Worm (Caenorhabditis elegans): ENCODE data around the gene eef-1G.

The eef-1G gene

DNA sequence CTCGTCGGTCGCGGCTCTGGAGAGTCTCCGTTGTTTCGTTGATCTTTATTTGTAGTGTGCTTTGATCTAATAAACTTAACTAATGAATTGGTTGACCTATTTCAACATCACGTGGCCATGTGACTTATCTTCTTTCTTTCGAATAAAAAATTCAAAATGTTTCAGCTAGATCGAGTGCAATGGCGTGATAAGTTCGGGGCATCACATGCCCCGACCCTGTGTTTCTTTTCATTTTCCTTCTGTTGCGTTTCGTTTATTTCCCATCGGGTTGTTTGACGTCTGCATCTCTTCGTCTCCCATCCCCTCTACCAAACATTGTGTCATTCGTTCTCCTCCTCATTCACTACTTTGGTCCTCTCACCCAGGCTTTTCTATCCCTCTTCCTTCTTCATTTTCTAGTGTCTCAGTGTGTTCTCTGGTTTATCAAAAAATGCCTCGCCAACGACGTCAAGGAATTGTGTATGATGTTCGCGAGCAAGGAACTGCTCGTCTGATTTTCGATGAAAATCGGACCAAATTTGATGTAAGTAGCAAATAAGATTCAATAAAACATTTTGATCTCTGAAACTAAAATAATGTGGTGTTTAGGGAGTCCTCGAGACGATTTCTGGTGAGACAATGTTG, 13.8 kb upstream of the eef-1G start, which contains the start of gene F17C11.4 (continued):
- TF ChIP-seq bed-1 (GFP tag; IDR thresholded peaks at IDR 0.05), result no peak
- no peak for TF ChIP-seq hrde-1 (tag; optimal IDR thresholded peaks at IDR 0.05; ENCODE audit: borderline replicate concordance)
- no peak for TF ChIP-seq sptf-2 (GFP tag; optimal IDR thresholded peaks at IDR 0.05)
- TF ChIP-seq athp-1 (tag; optimal IDR thresholded peaks at IDR 0.05), result no peak
- TF ChIP-seq unc-62 (GFP tag; optimal IDR thresholded peaks at IDR 0.05), result peak; percentile 41
- TF ChIP-seq nhr-120 (GFP tag; IDR thresholded peaks at IDR 0.05), result no peak
- peak; percentile 2 for TF ChIP-seq gei-17 (GFP tag; optimal IDR thresholded peaks at IDR 0.05)
- TF ChIP-seq ets-4 (GFP tag; optimal IDR thresholded peaks at IDR 0.05), result no peak
- TF ChIP-seq Y95B8A.8 (GFP tag; IDR thresholded peaks at IDR 0.05), result no peak
- peak; percentile 40; the same call in 1 of the 2 replicates for TF ChIP-seq ekl-4 (GFP tag; IDR thresholded peaks at IDR 0.05)
- TF ChIP-seq pha-4 (tag; optimal IDR thresholded peaks at IDR 0.05), result no peak
- TF ChIP-seq T07F8.4 (tag; optimal IDR thresholded peaks at IDR 0.05), result no peak
- peak; percentile 50 for TF ChIP-seq tbp1 (GFP tag; optimal IDR thresholded peaks at IDR 0.05)
- no peak for TF ChIP-seq F33H1.4 (GFP tag; IDR thresholded peaks at IDR 0.05)
- no peak for TF ChIP-seq snpc-1.1 (tag; optimal IDR thresholded peaks at IDR 0.05; ENCODE audit: insufficient read depth)
- peak; percentile 62 for TF ChIP-seq ZK185.1 (tag; optimal IDR thresholded peaks at IDR 0.05; ENCODE audit: poor library complexity, severe bottlenecking)
- no peak for TF ChIP-seq hsf-1 (GFP tag; IDR thresholded peaks at IDR 0.05)
- no peak for TF ChIP-seq snpc-3.4 (tag; optimal IDR thresholded peaks at IDR 0.05)
- TF ChIP-seq B0336.3 (GFP tag; IDR thresholded peaks at IDR 0.05), result peak; percentile 43
- no peak for TF ChIP-seq madf-8 (GFP tag; conservative IDR thresholded peaks at IDR 0.05)
- TF ChIP-seq egl-44 (GFP tag; IDR thresholded peaks at IDR 0.05), result 0 out of 2 replicates have a peak, but pooled peaks have one; percentile 61
- peak; percentile 77 for TF ChIP-seq cebp-1 (GFP tag; IDR thresholded peaks at IDR 0.05)
- peak; percentile 91 for TF ChIP-seq cebp-1 (tag; optimal IDR thresholded peaks at IDR 0.05)
- TF ChIP-seq F55B11.4 (tag; optimal IDR thresholded peaks at IDR 0.05; ENCODE audit: borderline replicate concordance, insufficient read depth), result no peak
- TF ChIP-seq repo-1 (tag; optimal IDR thresholded peaks at IDR 0.05), result no peak
- no peak for TF ChIP-seq snpc-4 (GFP tag; optimal IDR thresholded peaks at IDR 0.05)
- TF ChIP-seq snpc-4 (tag; optimal IDR thresholded peaks at IDR 0.05), result peak in 2 of 4 experiments; percentile 33 to 40
- TF ChIP-seq let-526 (GFP tag; IDR thresholded peaks at IDR 0.05), result 0 out of 2 replicates have a peak, but pooled peaks have one; percentile 68
- TF ChIP-seq somi-1 (GFP tag; optimal IDR thresholded peaks at IDR 0.05), result peak; percentile 85
- peak; percentile 39 for TF ChIP-seq ztf-26 (tag; optimal IDR thresholded peaks at IDR 0.05)
- no peak for TF ChIP-seq F10E7.11 (tag; optimal IDR thresholded peaks at IDR 0.05)
- TF ChIP-seq mes-4 (tag; optimal IDR thresholded peaks at IDR 0.05), result no peak
- peak; percentile 37; the same call in 1 of the 2 replicates for TF ChIP-seq mcd-1 (GFP tag; IDR thresholded peaks at IDR 0.05)
- TF ChIP-seq ama-1 (optimal IDR thresholded peaks at IDR 0.05), result peak; percentile 67
- no peak for TF ChIP-seq ama-1 (GFP tag; optimal IDR thresholded peaks at IDR 0.05)
- peak; percentile 20 for TF ChIP-seq F57C9.4 (tag; optimal IDR thresholded peaks at IDR 0.05)
- peak; percentile 29 for TF ChIP-seq nhr-90 (tag; optimal IDR thresholded peaks at IDR 0.05)
- no peak for TF ChIP-seq ceh-79 (tag; optimal IDR thresholded peaks at IDR 0.05)
- no peak for TF ChIP-seq tlf-1 (GFP tag; optimal IDR thresholded peaks at IDR 0.05)
- TF ChIP-seq dpff-1 (tag; optimal IDR thresholded peaks at IDR 0.05), result no peak
- TF ChIP-seq dpl-1 (GFP tag; optimal IDR thresholded peaks at IDR 0.05), result no peak
- no peak for TF ChIP-seq hlh-26 (GFP tag; conservative IDR thresholded peaks at IDR 0.05)
- no peak for TF ChIP-seq attf-6 (GFP tag; IDR thresholded peaks at IDR 0.05)
- TF ChIP-seq Y53G8AR.9 (GFP tag; conservative IDR thresholded peaks at IDR 0.05), result no peak
- no peak for TF ChIP-seq B0035.1 (tag; optimal IDR thresholded peaks at IDR 0.05)
- TF ChIP-seq aptf-2 (GFP tag; conservative IDR thresholded peaks at IDR 0.05), result no peak
- TF ChIP-seq let-607 (tag; optimal IDR thresholded peaks at IDR 0.05), result peak; percentile 38 to 44
- no peak for TF ChIP-seq egrh-3 (GFP tag; IDR thresholded peaks at IDR 0.05)

Measured in whole organism, young adult.